Worm (Caenorhabditis elegans) whole organism, L4/young adult: ENCODE data around the gene Y47D7A.12.
"Not testable (repeated sequence)": the region's sequence is repeated elsewhere in the genome, so short reads cannot be mapped to it uniquely, and the experiment has no call there.

Experiments used
- W03F9.2 ChIP-seq: fragments of 150-350 bp; optimal IDR thresholded peaks from 2 replicates; lab custom pipeline; 2014; ENCODE audit warnings: missing biosample characterization, missing genetic modification characterization
- dao-5 ChIP-seq: sonication (generic microtip); optimal IDR thresholded peaks from 2 replicates; lab custom pipeline; 2016; ENCODE audit warnings: missing genotype, missing genetic modification characterization, moderate library complexity, missing compliant biosample characterization
- him-1 ChIP-seq: sonication (generic microtip); optimal IDR thresholded peaks from 2 replicates; lab custom pipeline; 2016; ENCODE audit warnings: missing genotype, missing genetic modification reagents, missing genetic modification characterization, missing compliant biosample characterization

The Y47D7A.12 gene

ce11 chrV:4429576-4429975 lies at the start of gene Y47D7A.12:
Y47D7A.12 (minus strand) TSS chrV:4429676.
- no peak for TF ChIP-seq W03F9.2 (tag; lab: Kevin White, UChicago)
- no peak for TF ChIP-seq dao-5 (tag; lab: Kevin White, UChicago)
- TF ChIP-seq him-1 (tag; lab: Kevin White, UChicago): no peak

DNA sequence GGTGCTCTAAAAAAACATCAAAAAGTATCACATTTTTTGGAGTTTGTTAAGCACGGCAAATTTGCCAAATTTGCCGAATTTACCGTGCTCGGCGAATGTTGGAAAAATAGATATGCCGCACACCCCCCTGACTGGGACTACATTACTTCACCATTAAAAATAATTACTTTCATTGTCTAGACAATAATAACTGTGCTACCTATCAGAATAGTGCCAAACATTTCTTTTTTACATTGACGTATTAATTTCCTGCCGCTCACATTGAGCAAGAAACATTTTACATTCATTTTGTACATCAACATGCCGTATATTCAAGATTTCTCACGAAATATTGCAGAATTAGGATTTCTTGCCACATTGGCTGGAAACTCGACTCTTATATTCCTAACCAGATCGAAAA lies 45.1 kb upstream of the Y47D7A.12 start, which contains the start of gene str-35:
Gene str-35, plus strand, starts transcription at position 301 of the 400 bp plus-strand sequence.
- TF ChIP-seq dao-5, him-1, W03F9.2 (tag; lab: Kevin White, UChicago): not testable (repeated sequence)

ce11 chrV:4471065-4471464 lies 41.6 kb upstream of the Y47D7A.12 start, which contains the start of gene T08H10.3:
T08H10.3 (plus strand) TSS chrV:4471365.
- TF ChIP-seq dao-5 (tag; lab: Kevin White, UChicago) (no peak), him-1 (tag; lab: Kevin White, UChicago) (no peak), W03F9.2 (tag; lab: Kevin White, UChicago) (no peak)

- TF ChIP-seq W03F9.2 (tag; lab: Kevin White, UChicago) (no peak), dao-5 (tag; lab: Kevin White, UChicago) (no peak), him-1 (tag; lab: Kevin White, UChicago) (no peak)
Measured at ce11 chrV:4454634-4455033, 25.2 kb upstream of the Y47D7A.12 start, which contains the start of gene gnrr-5. gnrr-5 (minus strand) TSS chrV:4454734.

DNA sequence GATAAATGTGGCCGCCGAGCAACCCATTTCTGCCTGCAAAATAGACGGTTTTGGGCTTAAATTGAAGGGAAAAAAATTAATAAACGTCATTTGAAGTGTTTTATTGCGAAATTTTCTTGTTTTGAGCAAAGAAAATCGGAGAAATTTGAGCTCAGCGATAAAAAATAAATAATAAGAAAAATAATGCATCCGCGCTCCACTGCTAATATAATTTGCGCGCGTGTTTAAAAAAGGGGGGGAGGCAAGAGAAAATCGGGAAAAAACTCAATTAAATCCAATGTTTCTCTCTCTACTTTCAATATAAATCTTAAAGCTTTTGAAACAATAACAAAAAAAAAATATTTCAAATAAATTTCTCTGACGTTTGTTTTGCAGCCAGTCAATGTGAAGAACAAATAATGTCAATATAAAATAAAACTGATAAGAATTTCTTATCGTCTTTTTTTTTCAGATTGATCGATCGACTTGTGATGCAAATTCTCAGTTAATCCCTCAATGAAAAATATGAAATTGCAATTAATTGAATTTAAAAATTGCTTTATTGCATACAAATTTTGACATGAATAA lies 21.1 kb upstream of the Y47D7A.12 start, which contains the start of gene rft-2:
Gene rft-2, minus strand, starts transcription at position 41 of the 567 bp plus-strand sequence.
- peak; percentile 49 for TF ChIP-seq W03F9.2 (tag; lab: Kevin White, UChicago)
- TF ChIP-seq dao-5 (tag; lab: Kevin White, UChicago): no peak
- peak; percentile 33 for TF ChIP-seq him-1 (tag; lab: Kevin White, UChicago)

ce11 chrV:4447637-4448036 lies 18.2 kb upstream of the Y47D7A.12 start:
- no peak for TF ChIP-seq him-1 (tag; lab: Kevin White, UChicago)
- no peak for TF ChIP-seq W03F9.2 (tag; lab: Kevin White, UChicago)
- TF ChIP-seq dao-5 (tag; lab: Kevin White, UChicago): no peak

- TF ChIP-seq him-1 (tag; lab: Kevin White, UChicago) (no peak), dao-5 (tag; lab: Kevin White, UChicago) (no peak), W03F9.2 (tag; lab: Kevin White, UChicago) (no peak)
Measured at ce11 chrV:4442749-4443381, 13.4 kb upstream of the Y47D7A.12 start, which contains the start of gene rft-1. rft-1 (minus strand) TSS chrV:4443223.

- no peak for TF ChIP-seq W03F9.2 (tag; lab: Kevin White, UChicago)
- TF ChIP-seq him-1 (tag; lab: Kevin White, UChicago): no peak
- no peak for TF ChIP-seq dao-5 (tag; lab: Kevin White, UChicago)
Measured at ce11 chrV:4437215-4437614, 7.7 kb upstream of the Y47D7A.12 start.

- TF ChIP-seq him-1 (tag; lab: Kevin White, UChicago): no peak
- TF ChIP-seq dao-5 (tag; lab: Kevin White, UChicago): no peak
- no peak for TF ChIP-seq W03F9.2 (tag; lab: Kevin White, UChicago)
Measured at ce11 chrV:4435411-4435981, 6.0 kb upstream of the Y47D7A.12 start, which contains the start of gene Y47D7A.13. Y47D7A.13 (minus strand) TSS chrV:4435927.

DNA sequence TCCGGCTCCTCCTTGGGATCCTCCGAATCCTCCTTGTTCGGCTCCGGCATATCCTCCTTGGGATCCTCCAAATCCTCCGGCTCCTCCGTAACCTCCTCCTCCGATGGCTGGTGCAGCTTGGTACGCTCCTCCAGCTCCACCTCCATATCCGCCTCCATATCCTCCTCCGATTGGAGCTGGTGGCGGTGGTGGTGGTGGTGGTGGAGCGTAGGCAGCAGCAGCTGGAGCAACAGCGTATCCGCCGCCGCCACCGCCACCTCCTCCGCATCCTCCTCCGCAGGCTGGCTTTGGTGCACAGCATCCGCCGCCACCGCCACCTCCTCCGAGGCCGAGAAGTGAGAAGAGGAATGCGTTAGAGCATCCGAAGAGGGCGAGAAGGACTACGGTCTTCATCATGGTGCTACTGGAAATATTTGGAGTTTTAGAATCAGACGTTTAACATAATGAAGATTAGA lies 3.3 kb upstream of the Y47D7A.12 start, which contains the start of gene Y47D7A.15:
Gene Y47D7A.15, minus strand, starts transcription at position 405 of the 455 bp plus-strand sequence.
- TF ChIP-seq W03F9.2 (tag; lab: Kevin White, UChicago) (no peak), him-1 (tag; lab: Kevin White, UChicago) (no peak), dao-5 (tag; lab: Kevin White, UChicago) (no peak)

- TF ChIP-seq dao-5 (tag; lab: Kevin White, UChicago): no peak
- TF ChIP-seq him-1 (tag; lab: Kevin White, UChicago): no peak
- TF ChIP-seq W03F9.2 (tag; lab: Kevin White, UChicago): no peak
Measured at ce11 chrV:4428202-4428601, 1.3 kb downstream of the Y47D7A.12 start, which contains the start of gene Y47D7A.11. Y47D7A.11 (minus strand) TSS chrV:4428302.

DNA sequence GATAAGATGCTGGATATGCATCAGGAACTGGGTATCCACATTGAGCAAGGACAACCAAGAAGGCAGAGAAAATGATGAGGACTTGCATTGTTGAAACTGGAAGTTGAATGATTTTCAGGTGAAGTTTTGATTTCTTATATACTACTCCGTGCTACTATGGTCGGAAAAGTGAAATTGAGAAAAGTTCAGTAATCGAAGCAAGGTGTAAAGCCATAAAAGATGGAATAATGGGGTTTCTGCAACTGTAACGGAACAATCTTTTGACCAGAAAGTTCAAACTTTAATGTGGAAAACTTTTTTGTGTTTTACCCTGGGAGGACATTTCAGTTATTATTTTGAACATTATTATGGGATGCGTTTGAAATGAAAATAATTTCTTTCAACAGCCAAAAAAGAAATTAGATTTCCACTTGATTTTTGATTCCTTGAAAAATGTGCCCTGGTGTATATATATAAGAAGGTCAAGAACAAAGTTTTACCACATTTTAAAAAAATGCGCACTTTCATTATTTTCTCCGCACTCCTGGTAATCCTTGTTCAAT lies 5.5 kb downstream of the Y47D7A.12 start, which contains the start of the genes Y47D7A.9 and Y47D7A.19:
Gene Y47D7A.9, minus strand, starts transcription at position 101 of the 542 bp plus-strand sequence.
Gene Y47D7A.19, plus strand, starts transcription at position 492 of the 542 bp plus-strand sequence.
- no peak for TF ChIP-seq W03F9.2 (tag; lab: Kevin White, UChicago)
- TF ChIP-seq dao-5 (tag; lab: Kevin White, UChicago): no peak
- no peak for TF ChIP-seq him-1 (tag; lab: Kevin White, UChicago)
